Fruit fly (Drosophila melanogaster): ENCODE measurements around the gene Sod1.

Gene Sod1

dm6 chr3L:11123088-11123487, 9.5 kb upstream of the Sod1 start, which contains the start of the genes Ufd1 and NaPi-III (continued):
- TF ChIP-seq wek (GFP tag; optimal IDR thresholded peaks at IDR 0.05) (no peak), Scr (GFP tag; IDR thresholded peaks at IDR 0.05; ENCODE audit: partially characterized antibody) (peak; percentile 81), h (optimal IDR thresholded peaks at IDR 0.05) (no peak), CG3065 (GFP tag; optimal IDR thresholded peaks at IDR 0.05) (no peak), ken (GFP tag; IDR thresholded peaks at IDR 0.05) (0 out of 3 replicates have a peak, but pooled peaks have one; percentile 4), HLH4C (GFP tag; IDR thresholded peaks at IDR 0.05; ENCODE audit: partially characterized antibody) (peak; percentile 66; the same call in 2 of the 3 replicates), Stat92E (GFP tag; optimal IDR thresholded peaks at IDR 0.05) (peak in 1 of 3 experiments; percentile 80), CG32532 (GFP tag; IDR thresholded peaks at IDR 0.05) (peak; percentile 75), CG3281 (GFP tag; optimal IDR thresholded peaks at IDR 0.05) (no peak), Spps (tag; optimal IDR thresholded peaks at IDR 0.05) (no peak), cg (GFP tag; optimal IDR thresholded peaks at IDR 0.05) (no peak), CG4424 (GFP tag; optimal IDR thresholded peaks at IDR 0.05) (no peak), tna (GFP tag; IDR thresholded peaks at IDR 0.05; ENCODE audit: partially characterized antibody) (peak; percentile 76), BtbVII (GFP tag; optimal IDR thresholded peaks at IDR 0.05) (no peak), hkb (optimal IDR thresholded peaks at IDR 0.05) (peak; percentile 35), hkb (GFP tag; IDR thresholded peaks at IDR 0.05) (no peak), CG9609 (GFP tag; optimal IDR thresholded peaks at IDR 0.05) (peak; percentile 52), Aef1 (GFP tag; IDR thresholded peaks at IDR 0.05) (peak; percentile 78), gcm (GFP tag; optimal IDR thresholded peaks at IDR 0.05) (peak; percentile 8), sens (GFP tag) (peak; percentile 85), CG2712 (tag; optimal IDR thresholded peaks at IDR 0.05) (peak; percentile 56), Hmr (GFP tag; optimal IDR thresholded peaks at IDR 0.05) (peak; percentile 90), zf30C (GFP tag; optimal IDR thresholded peaks at IDR 0.05) (peak; percentile 26), CG3163 (GFP tag; optimal IDR thresholded peaks at IDR 0.05) (peak; percentile 15), Dip2 (GFP tag; IDR thresholded peaks at IDR 0.05) (peak; percentile 86), rib (GFP tag; IDR thresholded peaks at IDR 0.05) (no peak), TFAM (GFP tag; optimal IDR thresholded peaks at IDR 0.05) (no peak), CG13424 (tag; optimal IDR thresholded peaks at IDR 0.05) (peak; percentile 23), D19A (tag; optimal IDR thresholded peaks at IDR 0.05) (no peak), Vsx1 (GFP tag; optimal IDR thresholded peaks at IDR 0.05) (no peak), gcm2 (GFP tag; optimal IDR thresholded peaks at IDR 0.05) (no peak), z (GFP tag; IDR thresholded peaks at IDR 0.05) (no peak), Xbp1 (GFP tag; optimal IDR thresholded peaks at IDR 0.05) (peak; percentile 40), gfzf (GFP tag; optimal IDR thresholded peaks at IDR 0.05) (peak; percentile 98), CG30431 (GFP tag; optimal IDR thresholded peaks at IDR 0.05) (no peak), NFAT (GFP tag; IDR thresholded peaks at IDR 0.05) (peak; percentile 72), Myb (GFP tag; optimal IDR thresholded peaks at IDR 0.05) (peak; percentile 81), CG17328 (GFP tag; IDR thresholded peaks at IDR 0.05) (no peak), CG33213 (GFP tag; optimal IDR thresholded peaks at IDR 0.05) (peak; percentile 84), phol (tag; optimal IDR thresholded peaks at IDR 0.05) (peak; percentile 59), CG17361 (GFP tag; IDR thresholded peaks at IDR 0.05) (no peak), CG17385 (GFP tag; optimal IDR thresholded peaks at IDR 0.05) (no peak), Fer1 (GFP tag; optimal IDR thresholded peaks at IDR 0.05) (peak; percentile 15), CG9727 (GFP tag; optimal IDR thresholded peaks at IDR 0.05) (no peak), crol (GFP tag; IDR thresholded peaks at IDR 0.05) (no peak), CG9876 (GFP tag; optimal IDR thresholded peaks at IDR 0.05) (peak; percentile 47), CG1529 (GFP tag; optimal IDR thresholded peaks at IDR 0.05) (no peak), CG10274 (GFP tag; optimal IDR thresholded peaks at IDR 0.05) (no peak), Meics (GFP tag; optimal IDR thresholded peaks at IDR 0.05) (no peak), nerfin-2 (GFP tag; IDR thresholded peaks at IDR 0.05; ENCODE audit: partially characterized antibody) (peak; percentile 59), D (optimal IDR thresholded peaks at IDR 0.05) (no peak), D (GFP tag; optimal IDR thresholded peaks at IDR 0.05) (peak; percentile 4)

Measured in whole organism, embryonic.